Worm (Caenorhabditis elegans) whole organism, L3 larva: Measurements from ENCODE around the gene lmd-5.

Experiments used
- ceh-16 ChIP-seq: sonication (generic microtip); optimal IDR thresholded peaks from 2 replicates; lab custom pipeline; 2017; ENCODE audit warnings: missing biosample characterization, missing genetic modification characterization
- nhr-28 ChIP-seq: fragments of 150-350 bp; optimal IDR thresholded peaks from 2 replicates; lab custom pipeline; 2014; ENCODE audit warnings: missing biosample characterization, missing genetic modification characterization
- nhr-43 ChIP-seq: sonication (generic microtip); optimal IDR thresholded peaks from 2 replicates; lab custom pipeline; 2016; ENCODE audit warnings: mild to moderate bottlenecking, missing genetic modification characterization, missing compliant biosample characterization; ENCODE audit not compliant: poor library complexity, severe bottlenecking
- nhr-77 ChIP-seq: fragments of 150-350 bp; optimal IDR thresholded peaks from 2 replicates; lab custom pipeline; 2014; ENCODE audit warnings: missing biosample characterization, missing genetic modification characterization
- snpc-4 ChIP-seq: fragments of 150-350 bp; optimal IDR thresholded peaks from 2 replicates; lab custom pipeline; 2014; ENCODE audit warnings: missing biosample characterization, missing genetic modification characterization
- unc-39 ChIP-seq: sonication (generic microtip); optimal IDR thresholded peaks from 4 replicates; lab custom pipeline; 2017; ENCODE audit warnings: missing biosample characterization, missing genetic modification characterization
- unc-62 ChIP-seq: fragments of 150-350 bp; sonication (generic microtip); optimal IDR thresholded peaks from 4 replicates; lab custom pipeline; 2014; ENCODE audit warnings: missing biosample characterization, missing genetic modification reagents, missing genetic modification characterization

DNA sequence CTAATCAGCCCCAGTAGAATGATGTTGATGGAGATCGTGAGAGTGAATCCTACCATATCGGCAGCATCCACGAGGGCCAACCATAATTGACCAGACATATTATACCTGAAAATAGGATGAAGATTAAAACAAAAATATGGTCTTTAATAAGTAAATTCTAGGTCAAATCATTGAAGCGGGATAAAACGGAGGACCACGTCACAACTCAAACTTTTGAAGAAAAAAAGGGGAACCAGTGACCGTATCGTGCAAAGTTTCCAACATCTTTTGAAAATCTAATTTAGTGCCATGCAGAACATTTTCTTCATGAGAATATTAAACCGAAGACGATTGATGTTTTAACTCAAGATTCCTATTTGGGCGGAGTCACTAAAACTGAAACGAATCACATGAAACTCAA lies 14.9 kb downstream of the lmd-5 start, which contains the start of gene str-112:
- TF ChIP-seq snpc-4, result no peak
- TF ChIP-seq unc-39 (tag; lab: Kevin White, UChicago), result no peak
- TF ChIP-seq nhr-28 (tag; lab: Kevin White, UChicago), result no peak
- no peak for TF ChIP-seq nhr-77 (tag; lab: Kevin White, UChicago)
- no peak for TF ChIP-seq ceh-16 (tag; lab: Kevin White, UChicago)
- TF ChIP-seq unc-62 (GFP tag; lab: Kevin White, UChicago), result no peak
- TF ChIP-seq nhr-43 (tag; lab: Kevin White, UChicago), result no peak
